Fruit fly (Drosophila melanogaster) whole organism, embryonic: Measurements from ENCODE around the gene Ppox.

Experiments
- Bdp1 ChIP-seq: fragments of 200-800 bp; sonication (Bioruptor generic); optimal IDR thresholded peaks from 3 replicates; lab custom pipeline; 2016; ENCODE audit warnings: missing biosample characterization, missing genetic modification characterization
- CG10147 ChIP-seq: fragments of 200-800 bp; sonication (Bioruptor generic); optimal IDR thresholded peaks from 2 replicates; lab custom pipeline; 2019; ENCODE audit warnings: missing biosample characterization, mild to moderate bottlenecking, missing genetic modification characterization, moderate library complexity
- CG10267 ChIP-seq: fragments of 200-800 bp; sonication (Bioruptor generic); optimal IDR thresholded peaks from 2 replicates; lab custom pipeline; 2018; ENCODE audit warnings: missing biosample characterization, mild to moderate bottlenecking, missing genetic modification characterization, moderate library complexity
- CG11560 ChIP-seq: fragments of 200-800 bp; sonication (Bioruptor generic); IDR thresholded peaks from 3 replicates; pipeline ENCODE4 v1.3.6; 2022; ENCODE audit warnings: missing biosample characterization, missing genetic modification characterization
- CG4730 ChIP-seq: fragments of 200-800 bp; sonication (Bioruptor generic); IDR thresholded peaks from 2 replicates; pipeline ENCODE4 v1.3.6; 2022; ENCODE audit warnings: missing biosample characterization, missing genetic modification characterization
- CG6689 ChIP-seq: fragments of 200-800 bp; sonication (Bioruptor generic); IDR thresholded peaks from 2 replicates; pipeline ENCODE4 v1.3.6; 2022; ENCODE audit warnings: missing biosample characterization, missing genetic modification characterization
- CG8359 ChIP-seq: fragments of 200-800 bp; sonication (Bioruptor generic); optimal IDR thresholded peaks from 2 replicates; lab custom pipeline; 2017; ENCODE audit warnings: missing biosample characterization, mild to moderate bottlenecking, missing genetic modification characterization, borderline replicate concordance
- Drgx ChIP-seq: fragments of 200-800 bp; sonication (Bioruptor generic); IDR thresholded peaks from 2 replicates; pipeline ENCODE4 v1.3.6; 2022; ENCODE audit warnings: missing biosample characterization, missing genetic modification characterization
- Ets65A ChIP-seq: fragments of 200-800 bp; sonication (Bioruptor generic); peaks from one replicate; lab custom pipeline; 2016; ENCODE audit warnings: missing biosample characterization, missing genetic modification characterization
- Hr39 ChIP-seq: fragments of >200 bp; optimal IDR thresholded peaks from 2 replicates; lab custom pipeline; 2017
- Sox102F ChIP-seq: fragments of 200-800 bp; sonication (Bioruptor generic); optimal IDR thresholded peaks from 2 replicates; lab custom pipeline; 2018; ENCODE audit warnings: missing biosample characterization, mild to moderate bottlenecking, missing genetic modification characterization, moderate library complexity
- bsh ChIP-seq, 2 experiments: fragments of 200-800 bp; sonication (Bioruptor generic); optimal IDR thresholded peaks; 2 replicates each; lab custom pipeline; 2017 to 2018; ENCODE audit warnings: mild to moderate bottlenecking in 2 of 2, missing biosample characterization in 2 of 2, missing genetic modification characterization in 2 of 2, moderate library complexity in 1 of 2
- lbe ChIP-seq: fragments of 200-800 bp; sonication (Bioruptor generic); optimal IDR thresholded peaks from 2 replicates; lab custom pipeline; 2016; ENCODE audit warnings: missing biosample characterization, mild to moderate bottlenecking, missing genetic modification characterization
- lilli ChIP-seq: fragments of 200-800 bp; sonication (Bioruptor generic); optimal IDR thresholded peaks from 3 replicates; lab custom pipeline; 2016; ENCODE audit warnings: missing biosample characterization, missing genetic modification characterization
- nom ChIP-seq: fragments of 200-800 bp; sonication (Bioruptor generic); optimal IDR thresholded peaks from 2 replicates; lab custom pipeline; 2017; ENCODE audit warnings: missing biosample characterization, missing genetic modification characterization, mild to moderate bottlenecking, moderate library complexity, missing genetic modification reagents
- phol ChIP-seq: fragments of 200-800 bp; sonication (Bioruptor generic); optimal IDR thresholded peaks from 3 replicates; lab custom pipeline; 2018; ENCODE audit warnings: missing biosample characterization, mild to moderate bottlenecking, missing genetic modification characterization, moderate library complexity
- pnt ChIP-seq: fragments of 200-800 bp; sonication (Bioruptor generic); optimal IDR thresholded peaks from 3 replicates; lab custom pipeline; 2016; ENCODE audit warnings: missing biosample characterization, missing genetic modification characterization
- rib ChIP-seq: fragments of 200-800 bp; sonication (Bioruptor generic); IDR thresholded peaks from 2 replicates; pipeline ENCODE4 v1.3.6; 2022; ENCODE audit warnings: missing biosample characterization, missing genetic modification characterization
- sna ChIP-seq: fragments of 200-800 bp; sonication (Bioruptor generic); IDR thresholded peaks from 2 replicates; pipeline ENCODE4 v1.3.6; 2022; ENCODE audit warnings: missing biosample characterization, missing genetic modification characterization; ENCODE audit not compliant: partially characterized antibody
- zf30C ChIP-seq: fragments of 200-800 bp; sonication (Bioruptor generic); optimal IDR thresholded peaks from 3 replicates; lab custom pipeline; 2018; ENCODE audit warnings: missing biosample characterization, mild to moderate bottlenecking, missing genetic modification characterization

Ppox gene

dm6 chr3R:24613819-24614706 is 47.6 kb downstream of the Ppox start:
- TF ChIP-seq CG6689 (GFP tag; lab: Robert Waterston, UW) (no peak), Ets65A (GFP tag; lab: Kevin White, UChicago) (peak; percentile 58), Drgx (GFP tag; lab: Robert Waterston, UW) (peak; percentile 62), Sox102F (GFP tag; lab: Kevin White, UChicago) (peak; percentile 11), CG4730 (GFP tag; lab: Robert Waterston, UW) (no peak), CG8359 (GFP tag; lab: Kevin White, UChicago) (no peak), CG10147 (no peak), lilli (GFP tag; lab: Kevin White, UChicago) (no peak), sna (no peak), bsh (GFP tag; optimal IDR thresholded peaks at IDR 0.05; lab: Kevin White, UChicago) (peak in 1 of 2 experiments; percentile 19), CG10267 (no peak), zf30C (GFP tag; lab: Kevin White, UChicago) (peak; percentile 13), Bdp1 (GFP tag; lab: Kevin White, UChicago) (no peak), pnt (GFP tag; lab: Kevin White, UChicago) (no peak), lbe (GFP tag; lab: Kevin White, UChicago) (peak; percentile 33), nom (GFP tag; lab: Kevin White, UChicago) (peak; percentile 96), rib (GFP tag; lab: Robert Waterston, UW) (no peak), CG11560 (tag; lab: Robert Waterston, UW) (no peak), Hr39 (lab: Kevin White, UChicago) (peak; percentile 78), phol (peak; percentile 13)
- TF ChIP-seq, all 482 proteins: peak for 9
